Worm (Caenorhabditis elegans): Measurements from ENCODE around the gene chil-26.

chil-26 gene

DNA sequence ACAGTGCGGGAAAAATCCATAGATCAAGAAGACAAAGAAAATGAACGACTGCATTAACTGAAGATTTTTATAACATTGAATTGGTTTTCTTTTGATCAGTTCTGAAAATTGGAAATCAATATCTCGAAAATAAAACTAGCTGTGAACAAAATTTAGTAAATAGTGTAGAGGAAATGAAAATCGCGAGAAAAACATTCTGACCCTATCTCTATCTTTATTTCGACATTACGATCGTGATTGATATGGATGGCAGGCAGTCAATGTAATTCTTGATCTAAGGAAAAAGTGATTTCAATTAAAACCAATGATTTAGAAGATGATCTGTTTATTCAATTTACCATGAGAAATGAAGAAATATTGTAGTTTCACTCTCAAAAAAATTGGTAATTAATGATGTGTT, 38.8 kb upstream of the chil-26 start, which contains the start of gene kin-16:
kin-16 (minus strand) TSS at position 101 of the 400 bp plus-strand sequence.
- no peak for TF ChIP-seq nhr-25 (tag; optimal IDR thresholded peaks at IDR 0.05)
- no peak for TF ChIP-seq unc-62 (GFP tag; optimal IDR thresholded peaks at IDR 0.05)
- TF ChIP-seq R02D3.7 (tag; optimal IDR thresholded peaks at IDR 0.05), result no peak
- no peak for TF ChIP-seq fos-1 (tag; optimal IDR thresholded peaks at IDR 0.05)
- no peak for TF ChIP-seq ama-1 (optimal IDR thresholded peaks at IDR 0.05)
- no peak for TF ChIP-seq ztf-4 (tag; optimal IDR thresholded peaks at IDR 0.05)
- no peak for TF ChIP-seq aly-2 (tag; optimal IDR thresholded peaks at IDR 0.05)
- no peak for TF ChIP-seq jun-1 (tag; optimal IDR thresholded peaks at IDR 0.05)
- TF ChIP-seq egl-5 (tag; optimal IDR thresholded peaks at IDR 0.05), result no peak

DNA sequence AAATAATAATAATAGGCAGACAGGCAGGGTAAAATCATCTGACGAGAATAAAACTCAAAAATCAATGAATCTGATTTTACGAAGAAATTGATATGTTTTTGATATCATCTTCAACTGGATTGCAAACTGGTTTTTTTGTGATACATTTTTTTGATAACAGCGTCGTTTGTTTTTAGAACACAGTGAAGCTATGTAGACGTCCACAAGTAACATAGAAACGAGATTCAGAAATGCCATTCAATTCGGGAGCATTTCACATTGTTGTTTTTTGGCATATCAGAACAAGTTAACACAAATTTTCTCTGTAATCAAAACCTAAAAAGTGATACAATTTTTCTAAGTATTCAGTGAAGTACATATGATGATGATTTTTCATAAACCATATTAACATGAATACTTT, 36.6 kb upstream of the chil-26 start, which contains the start of gene chil-13:
chil-13 (minus strand) TSS at position 101 of the 400 bp plus-strand sequence.
- TF ChIP-seq ceh-28 (tag; optimal IDR thresholded peaks at IDR 0.05), result no peak
- no peak for TF ChIP-seq nhr-77 (tag; optimal IDR thresholded peaks at IDR 0.05)
- no peak for TF ChIP-seq ceh-9 (tag; optimal IDR thresholded peaks at IDR 0.05)
- TF ChIP-seq nhr-43 (tag; optimal IDR thresholded peaks at IDR 0.05; ENCODE audit: poor library complexity, severe bottlenecking), result no peak
- TF ChIP-seq skn-1 (tag; optimal IDR thresholded peaks at IDR 0.05), result no peak
- TF ChIP-seq nhr-76 (tag; optimal IDR thresholded peaks at IDR 0.05), result no peak
- no peak for TF ChIP-seq nfya-1 (tag; optimal IDR thresholded peaks at IDR 0.05; ENCODE audit: insufficient read depth)
- TF ChIP-seq pha-4 (tag; optimal IDR thresholded peaks at IDR 0.05), result no peak
- no peak for TF ChIP-seq egl-5 (tag; optimal IDR thresholded peaks at IDR 0.05)
- TF ChIP-seq lsy-12 (tag; optimal IDR thresholded peaks at IDR 0.05), result no peak
- TF ChIP-seq nhr-67 (tag; optimal IDR thresholded peaks at IDR 0.05), result no peak
- no peak for TF ChIP-seq ama-1 (optimal IDR thresholded peaks at IDR 0.05)
- no peak for TF ChIP-seq eor-1 (tag; optimal IDR thresholded peaks at IDR 0.05)
- TF ChIP-seq pqm-1 (tag; optimal IDR thresholded peaks at IDR 0.05), result no peak
- no peak for TF ChIP-seq nhr-12 (tag; optimal IDR thresholded peaks at IDR 0.05)
- no peak for TF ChIP-seq sea-2 (GFP tag; optimal IDR thresholded peaks at IDR 0.05)
- no peak for TF ChIP-seq mml-1 (tag; optimal IDR thresholded peaks at IDR 0.05)

DNA sequence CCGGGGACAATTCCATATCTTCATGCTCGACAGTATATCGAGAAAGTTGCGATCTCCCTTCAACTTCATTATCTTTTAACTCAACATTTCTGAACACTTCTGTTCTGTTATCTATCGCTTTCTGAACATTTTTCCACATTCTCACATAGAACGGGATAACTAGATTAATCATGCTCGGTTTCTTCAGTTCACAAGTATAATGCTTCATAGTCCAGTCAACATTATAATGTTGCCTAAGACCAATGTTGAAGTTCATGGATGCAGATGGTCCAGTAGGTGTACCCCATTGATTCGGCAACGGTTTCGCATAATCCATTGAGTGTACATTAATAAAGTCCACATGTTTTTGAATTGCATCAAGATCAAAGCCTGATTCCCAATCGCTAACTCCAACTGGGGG, 36.0 kb upstream of the chil-26 start:
- TF ChIP-seq elt-3 (tag; optimal IDR thresholded peaks at IDR 0.05), result no peak
- TF ChIP-seq ceh-16 (tag; optimal IDR thresholded peaks at IDR 0.05), result no peak
- no peak for TF ChIP-seq sea-2 (GFP tag; optimal IDR thresholded peaks at IDR 0.05)
- no peak for TF ChIP-seq nhr-23 (tag; optimal IDR thresholded peaks at IDR 0.05)
- no peak for TF ChIP-seq mdl-1 (tag; optimal IDR thresholded peaks at IDR 0.05)
- TF ChIP-seq zag-1 (tag; optimal IDR thresholded peaks at IDR 0.05), result no peak
- TF ChIP-seq ceh-9 (tag; optimal IDR thresholded peaks at IDR 0.05), result no peak
- TF ChIP-seq aly-2 (tag; optimal IDR thresholded peaks at IDR 0.05), result no peak
- TF ChIP-seq jun-1 (tag; optimal IDR thresholded peaks at IDR 0.05), result no peak
- no peak for TF ChIP-seq ztf-4 (tag; optimal IDR thresholded peaks at IDR 0.05)
- TF ChIP-seq ceh-28 (tag; optimal IDR thresholded peaks at IDR 0.05), result no peak
- TF ChIP-seq lin-15B (tag; optimal IDR thresholded peaks at IDR 0.05), result no peak
- TF ChIP-seq nhr-28 (tag; optimal IDR thresholded peaks at IDR 0.05), result no peak
- TF ChIP-seq nhr-43 (tag; optimal IDR thresholded peaks at IDR 0.05; ENCODE audit: poor library complexity, severe bottlenecking), result no peak

- TF ChIP-seq nfya-1 (tag; optimal IDR thresholded peaks at IDR 0.05; ENCODE audit: insufficient read depth), result no peak
- no peak for TF ChIP-seq nhr-67 (tag; optimal IDR thresholded peaks at IDR 0.05)
- no peak for TF ChIP-seq egl-27 (tag; optimal IDR thresholded peaks at IDR 0.05)
- no peak for TF ChIP-seq nhr-43 (tag; optimal IDR thresholded peaks at IDR 0.05; ENCODE audit: poor library complexity, severe bottlenecking)
- TF ChIP-seq daf-12 (tag; optimal IDR thresholded peaks at IDR 0.05), result no peak
- TF ChIP-seq lin-39 (tag; optimal IDR thresholded peaks at IDR 0.05), result no peak
- TF ChIP-seq nhr-11 (tag; optimal IDR thresholded peaks at IDR 0.05), result no peak
- TF ChIP-seq ceh-82 (tag; optimal IDR thresholded peaks at IDR 0.05), result no peak
- no peak for TF ChIP-seq fkh-10 (GFP tag; optimal IDR thresholded peaks at IDR 0.05)
- no peak for TF ChIP-seq fkh-2 (tag; optimal IDR thresholded peaks at IDR 0.05)
- TF ChIP-seq nhr-12 (tag; optimal IDR thresholded peaks at IDR 0.05), result no peak
- no peak for TF ChIP-seq nhr-76 (tag; optimal IDR thresholded peaks at IDR 0.05)
- no peak for TF ChIP-seq lsy-12 (tag; optimal IDR thresholded peaks at IDR 0.05)
- no peak for TF ChIP-seq R02D3.7 (tag; optimal IDR thresholded peaks at IDR 0.05)
- no peak for TF ChIP-seq nhr-23 (tag; optimal IDR thresholded peaks at IDR 0.05)
- TF ChIP-seq zag-1 (tag; optimal IDR thresholded peaks at IDR 0.05), result no peak
- no peak for TF ChIP-seq egl-5 (tag; optimal IDR thresholded peaks at IDR 0.05)
- no peak for TF ChIP-seq snpc-4 (tag; optimal IDR thresholded peaks at IDR 0.05)
- no peak for TF ChIP-seq sea-2 (GFP tag; optimal IDR thresholded peaks at IDR 0.05)
- TF ChIP-seq nhr-77 (tag; optimal IDR thresholded peaks at IDR 0.05), result no peak
These were observed 34.8 kb upstream of the chil-26 start, which contains the start of gene chil-17 for ce11 chrII:9440060-9440459. chil-17 (minus strand) TSS chrII:9440160.
